Worm (Caenorhabditis elegans): ENCODE results near the gene F54E12.2.

Gene F54E12.2

ce11 chrIV:11316106-11316505 is 20.9 kb downstream of the F54E12.2 start:
- peak in 1 of 2 experiments; percentile 0 for TF ChIP-seq lsy-2 (tag; optimal IDR thresholded peaks at IDR 0.05)
- no peak for TF ChIP-seq nhr-21 (tag; optimal IDR thresholded peaks at IDR 0.05)
- TF ChIP-seq nhr-10 (tag; optimal IDR thresholded peaks at IDR 0.05), result no peak

- TF ChIP-seq nhr-6 (tag; optimal IDR thresholded peaks at IDR 0.05), result no peak
- TF ChIP-seq ceh-16 (tag; optimal IDR thresholded peaks at IDR 0.05), result no peak
- TF ChIP-seq ama-1 (optimal IDR thresholded peaks at IDR 0.05), result no peak
- TF ChIP-seq lin-13 (GFP tag; optimal IDR thresholded peaks at IDR 0.05), result no peak
- no peak for TF ChIP-seq nhr-25 (tag; optimal IDR thresholded peaks at IDR 0.05)
- TF ChIP-seq sma-3 (GFP tag; optimal IDR thresholded peaks at IDR 0.05), result no peak
- no peak for TF ChIP-seq R02D3.7 (tag; optimal IDR thresholded peaks at IDR 0.05)
- no peak for TF ChIP-seq nhr-77 (tag; optimal IDR thresholded peaks at IDR 0.05)
- TF ChIP-seq Y55F3AM.14 (GFP tag; optimal IDR thresholded peaks at IDR 0.05), result no peak
Observed at ce11 chrIV:11315688-11316087, 21.3 kb downstream of the F54E12.2 start.

DNA sequence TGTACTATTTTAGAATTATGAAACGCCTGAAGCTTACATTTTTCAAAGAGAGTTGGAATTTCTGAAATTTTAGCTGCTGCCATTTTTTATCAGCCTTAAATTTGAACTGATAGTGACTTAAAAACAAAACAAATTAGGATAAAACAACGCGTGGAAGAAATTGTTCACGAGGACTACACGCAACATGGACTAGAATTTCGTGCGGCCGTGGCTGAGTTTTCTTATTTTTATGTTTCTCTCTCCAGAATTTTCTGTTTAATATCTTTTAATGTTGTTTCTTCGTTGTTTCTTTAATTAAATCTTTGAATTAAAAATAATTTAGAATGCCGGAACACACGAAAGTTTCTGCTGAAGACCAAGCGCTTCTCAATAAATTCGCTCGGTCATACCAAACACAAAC is 22.1 kb downstream of the F54E12.2 start, which contains the start of the genes B0035.3, B0035.22 and pfd-4:
B0035.3 (minus strand) TSS at position 114 of the 400 bp plus-strand sequence.
B0035.22 (plus strand) TSS at position 269 of the 400 bp plus-strand sequence.
pfd-4 (plus strand) TSS at position 323 of the 400 bp plus-strand sequence.
- TF ChIP-seq nhr-12 (tag; optimal IDR thresholded peaks at IDR 0.05) (no peak), sma-3 (GFP tag; optimal IDR thresholded peaks at IDR 0.05) (peak; percentile 53), lin-13 (GFP tag; optimal IDR thresholded peaks at IDR 0.05) (peak; percentile 36), unc-39 (tag; optimal IDR thresholded peaks at IDR 0.05) (no peak), gmeb-1 (tag; optimal IDR thresholded peaks at IDR 0.05) (peak; percentile 38), F13H6.1 (tag; optimal IDR thresholded peaks at IDR 0.05) (peak; percentile 50), sem-4 (tag; optimal IDR thresholded peaks at IDR 0.05) (peak; percentile 53), nhr-25 (tag; optimal IDR thresholded peaks at IDR 0.05) (no peak), C34F6.9 (tag; optimal IDR thresholded peaks at IDR 0.05) (peak; percentile 73), R02D3.7 (tag; optimal IDR thresholded peaks at IDR 0.05) (no peak), lsy-2 (tag; optimal IDR thresholded peaks at IDR 0.05) (peak; percentile 1 to 79), crh-2 (tag; optimal IDR thresholded peaks at IDR 0.05) (peak; percentile 72), unc-55 (GFP tag; optimal IDR thresholded peaks at IDR 0.05) (peak; percentile 76), sma-9 (GFP tag; optimal IDR thresholded peaks at IDR 0.05) (peak; percentile 66), sma-9 (tag; optimal IDR thresholded peaks at IDR 0.05) (no peak)

DNA sequence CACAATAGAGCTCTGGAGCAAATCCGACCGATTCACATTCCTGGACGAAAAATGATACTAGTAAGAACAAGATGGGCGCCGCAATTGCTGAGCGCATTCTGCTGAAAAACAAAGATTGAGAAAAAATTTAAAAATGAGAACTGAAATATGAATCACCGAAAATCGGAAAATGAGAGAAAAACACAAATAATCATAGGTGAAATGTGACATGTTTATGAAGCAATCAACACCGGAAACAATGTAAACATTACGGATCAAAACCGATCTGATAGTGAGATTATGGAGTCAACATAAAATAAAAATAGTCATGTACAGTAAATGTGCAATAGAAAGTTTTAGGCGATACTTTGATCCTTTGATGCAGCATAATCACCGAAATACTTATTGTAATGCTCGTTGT is 23.1 kb downstream of the F54E12.2 start, which contains the start of gene dnj-2:
dnj-2 (minus strand) TSS at position 101 of the 400 bp plus-strand sequence.
- no peak for TF ChIP-seq lin-11 (tag; optimal IDR thresholded peaks at IDR 0.05)
- TF ChIP-seq nhr-21 (tag; optimal IDR thresholded peaks at IDR 0.05), result no peak
- TF ChIP-seq nhr-237 (tag; optimal IDR thresholded peaks at IDR 0.05), result no peak
- no peak for TF ChIP-seq mbf-1 (tag; optimal IDR thresholded peaks at IDR 0.05)
- no peak for TF ChIP-seq snpc-4 (tag; optimal IDR thresholded peaks at IDR 0.05)
- no peak for TF ChIP-seq unc-62 (GFP tag; optimal IDR thresholded peaks at IDR 0.05)
- TF ChIP-seq elt-1 (tag; optimal IDR thresholded peaks at IDR 0.05), result no peak
- TF ChIP-seq ztf-1 (GFP tag; conservative IDR thresholded peaks at IDR 0.05), result no peak
- TF ChIP-seq nhr-6 (tag; optimal IDR thresholded peaks at IDR 0.05), result no peak
- TF ChIP-seq elt-3 (tag; optimal IDR thresholded peaks at IDR 0.05), result no peak
- TF ChIP-seq sem-4 (tag; optimal IDR thresholded peaks at IDR 0.05), result no peak
- TF ChIP-seq nhr-77 (tag; optimal IDR thresholded peaks at IDR 0.05), result no peak
- no peak for TF ChIP-seq nhr-25 (tag; optimal IDR thresholded peaks at IDR 0.05)
- TF ChIP-seq nhr-23 (tag; optimal IDR thresholded peaks at IDR 0.05), result no peak
- TF ChIP-seq C34F6.9 (tag; optimal IDR thresholded peaks at IDR 0.05), result no peak
- TF ChIP-seq ztf-4 (tag; optimal IDR thresholded peaks at IDR 0.05), result no peak
- TF ChIP-seq sma-9 (GFP tag; optimal IDR thresholded peaks at IDR 0.05), result no peak
- no peak for TF ChIP-seq sma-9 (tag; optimal IDR thresholded peaks at IDR 0.05)

DNA sequence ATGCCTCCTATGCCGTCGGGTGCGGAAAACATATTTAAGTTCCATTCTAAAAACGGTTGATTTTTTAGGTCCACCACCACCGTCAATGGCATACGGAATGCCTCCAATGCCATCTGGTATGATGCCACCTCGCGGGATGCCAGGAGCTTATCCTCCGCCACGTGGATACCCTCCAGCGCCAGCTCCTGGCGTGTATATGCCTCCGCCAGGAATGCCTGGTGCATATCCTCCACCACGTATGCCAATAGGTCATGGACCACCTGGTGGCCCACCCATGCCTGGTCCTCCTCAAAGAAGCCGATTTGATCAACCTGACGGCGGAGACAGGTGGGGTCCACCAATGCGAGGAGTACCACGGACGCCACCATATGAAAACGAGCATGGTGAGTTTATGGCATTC is 25.5 kb downstream of the F54E12.2 start:
- no peak for TF ChIP-seq lin-39 (tag; optimal IDR thresholded peaks at IDR 0.05)
- no peak for TF ChIP-seq nhr-6 (tag; optimal IDR thresholded peaks at IDR 0.05)
- no peak for TF ChIP-seq nhr-23 (tag; optimal IDR thresholded peaks at IDR 0.05)
- TF ChIP-seq crh-2 (tag; optimal IDR thresholded peaks at IDR 0.05), result no peak
- TF ChIP-seq ztf-11 (tag; optimal IDR thresholded peaks at IDR 0.05), result no peak
- no peak for TF ChIP-seq C34F6.9 (tag; optimal IDR thresholded peaks at IDR 0.05)
- TF ChIP-seq nhr-11 (tag; optimal IDR thresholded peaks at IDR 0.05), result no peak
- TF ChIP-seq mdl-1 (tag; optimal IDR thresholded peaks at IDR 0.05), result no peak
- TF ChIP-seq dmd-4 (tag; optimal IDR thresholded peaks at IDR 0.05), result no peak
- TF ChIP-seq mab-5 (tag; optimal IDR thresholded peaks at IDR 0.05), result no peak
- no peak for TF ChIP-seq ceh-16 (tag; optimal IDR thresholded peaks at IDR 0.05)
- TF ChIP-seq zag-1 (tag; optimal IDR thresholded peaks at IDR 0.05), result no peak
- no peak for TF ChIP-seq elt-3 (tag; optimal IDR thresholded peaks at IDR 0.05)
- TF ChIP-seq nhr-12 (tag; optimal IDR thresholded peaks at IDR 0.05), result no peak
- TF ChIP-seq nhr-237 (tag; optimal IDR thresholded peaks at IDR 0.05), result no peak
